Fruit fly (Drosophila melanogaster) whole organism, embryonic: ENCODE measurements around the gene SsRbeta.

Experiments
- Asciz ChIP-seq: fragments of 200-800 bp; sonication (Bioruptor generic); optimal IDR thresholded peaks from 2 replicates; lab custom pipeline; 2017; ENCODE audit warnings: missing biosample characterization, mild to moderate bottlenecking, missing genetic modification characterization, missing genetic modification reagents
- Atf3 ChIP-seq: fragments of 200-800 bp; sonication (Bioruptor generic); optimal IDR thresholded peaks from 3 replicates; lab custom pipeline; 2016; ENCODE audit warnings: missing biosample characterization, missing genetic modification characterization
- BtbVII ChIP-seq: fragments of 200-800 bp; sonication (Bioruptor generic); optimal IDR thresholded peaks from 3 replicates; lab custom pipeline; 2017; ENCODE audit warnings: missing biosample characterization, mild to moderate bottlenecking, missing genetic modification characterization
- C15 ChIP-seq: fragments of 200-800 bp; sonication (Bioruptor generic); IDR thresholded peaks from 3 replicates; pipeline ENCODE4 v1.3.6; 2022; ENCODE audit warnings: missing biosample characterization, missing genetic modification characterization
- CG10147 ChIP-seq: fragments of 200-800 bp; sonication (Bioruptor generic); optimal IDR thresholded peaks from 2 replicates; lab custom pipeline; 2019; ENCODE audit warnings: missing biosample characterization, mild to moderate bottlenecking, missing genetic modification characterization, moderate library complexity
- CG10267 ChIP-seq: fragments of 200-800 bp; sonication (Bioruptor generic); optimal IDR thresholded peaks from 2 replicates; lab custom pipeline; 2018; ENCODE audit warnings: missing biosample characterization, mild to moderate bottlenecking, missing genetic modification characterization, moderate library complexity
- CG11695 ChIP-seq: fragments of 200-800 bp; sonication (Bioruptor generic); IDR thresholded peaks from 3 replicates; pipeline ENCODE4 v1.3.6; 2022; ENCODE audit warnings: missing biosample characterization, missing genetic modification characterization
- CG14441 ChIP-seq: fragments of 200-800 bp; sonication (Bioruptor generic); IDR thresholded peaks from 2 replicates; pipeline ENCODE4 v1.3.6; 2022; ENCODE audit warnings: missing biosample characterization, missing genetic modification characterization
- CG15011 ChIP-seq: fragments of 200-800 bp; sonication (Bioruptor generic); optimal IDR thresholded peaks from 3 replicates; lab custom pipeline; 2018; ENCODE audit warnings: missing biosample characterization, mild to moderate bottlenecking, missing genetic modification characterization
- CG1647 ChIP-seq: fragments of 200-800 bp; sonication (Bioruptor generic); optimal IDR thresholded peaks from 3 replicates; lab custom pipeline; 2016; ENCODE audit warnings: missing biosample characterization, missing genetic modification characterization
- CG17361 ChIP-seq: fragments of 200-800 bp; sonication (Bioruptor generic); IDR thresholded peaks from 3 replicates; pipeline ENCODE4 v1.3.6; 2022; ENCODE audit warnings: missing biosample characterization, missing genetic modification characterization
- CG17802 ChIP-seq: fragments of 200-800 bp; sonication (Bioruptor generic); optimal IDR thresholded peaks from 2 replicates; lab custom pipeline; 2018; ENCODE audit warnings: missing biosample characterization, mild to moderate bottlenecking, missing genetic modification characterization, moderate library complexity
- CG2129 ChIP-seq: fragments of 200-800 bp; sonication (Bioruptor generic); IDR thresholded peaks from 2 replicates; pipeline ENCODE4 v1.3.6; 2022; ENCODE audit warnings: missing biosample characterization, missing genetic modification characterization; ENCODE audit not compliant: partially characterized antibody
- CG34422 ChIP-seq: fragments of 200-800 bp; sonication (Bioruptor generic); IDR thresholded peaks from 3 replicates; pipeline ENCODE4 v1.3.6; 2022; ENCODE audit warnings: missing biosample characterization, missing genetic modification characterization
- CG4360 ChIP-seq: fragments of 200-800 bp; sonication (Bioruptor generic); IDR thresholded peaks from 2 replicates; pipeline ENCODE4 v1.3.6; 2022; ENCODE audit warnings: missing biosample characterization, missing genetic modification characterization
- CG6175 ChIP-seq: fragments of 200-800 bp; sonication (Bioruptor generic); IDR thresholded peaks from 3 replicates; pipeline ENCODE4 v1.3.6; 2022; ENCODE audit warnings: missing biosample characterization, missing genetic modification characterization
- CG7963 ChIP-seq: fragments of 200-800 bp; sonication (Bioruptor generic); IDR thresholded peaks from 3 replicates; pipeline ENCODE4 v1.3.6; 2022; ENCODE audit warnings: missing biosample characterization, missing genetic modification characterization; ENCODE audit not compliant: partially characterized antibody
- CG9437 ChIP-seq: fragments of 200-800 bp; sonication (Bioruptor generic); optimal IDR thresholded peaks from 2 replicates; lab custom pipeline; 2018; ENCODE audit warnings: missing biosample characterization, mild to moderate bottlenecking, missing genetic modification characterization
- CG9609 ChIP-seq: fragments of 200-800 bp; sonication (Bioruptor generic); optimal IDR thresholded peaks from 3 replicates; lab custom pipeline; 2016; ENCODE audit warnings: missing biosample characterization, missing genetic modification characterization
- CG9817 ChIP-seq: fragments of 200-800 bp; sonication (Bioruptor generic); optimal IDR thresholded peaks from 2 replicates; lab custom pipeline; 2018; ENCODE audit warnings: missing biosample characterization, mild to moderate bottlenecking, missing genetic modification characterization, moderate library complexity
- CrebB ChIP-seq: fragments of 200-800 bp; sonication (Bioruptor generic); optimal IDR thresholded peaks from 3 replicates; lab custom pipeline; 2018; ENCODE audit warnings: missing biosample characterization, mild to moderate bottlenecking, missing genetic modification characterization
- Doc3 ChIP-seq: fragments of 200-800 bp; sonication (Bioruptor generic); IDR thresholded peaks from 3 replicates; pipeline ENCODE4 v1.3.6; 2022; ENCODE audit warnings: missing biosample characterization, missing genetic modification characterization; ENCODE audit not compliant: partially characterized antibody
- E2f1 ChIP-seq: fragments of 200-800 bp; sonication (Bioruptor generic); IDR thresholded peaks from 2 replicates; pipeline ENCODE4 v1.3.6; 2022; ENCODE audit warnings: missing biosample characterization, missing genetic modification characterization
- Elba2 ChIP-seq: fragments of 200-800 bp; sonication (Bioruptor generic); optimal IDR thresholded peaks from 3 replicates; lab custom pipeline; 2016; ENCODE audit warnings: missing biosample characterization, missing genetic modification characterization
- Fer1 ChIP-seq: fragments of 200-800 bp; sonication (Bioruptor generic); optimal IDR thresholded peaks from 2 replicates; lab custom pipeline; 2017; ENCODE audit warnings: missing biosample characterization, mild to moderate bottlenecking, missing genetic modification characterization
- Gsc ChIP-seq: fragments of 200-800 bp; sonication (Bioruptor generic); IDR thresholded peaks from 2 replicates; pipeline ENCODE4 v1.3.6; 2022; ENCODE audit warnings: missing biosample characterization, missing genetic modification characterization
- H15 ChIP-seq: fragments of 200-800 bp; sonication (Bioruptor generic); IDR thresholded peaks from 3 replicates; pipeline ENCODE4 v1.3.6; 2022; ENCODE audit warnings: missing biosample characterization, missing genetic modification characterization
- Lpt ChIP-seq: fragments of >200 bp; optimal IDR thresholded peaks from 2 replicates; lab custom pipeline; 2018; ENCODE audit warnings: missing biosample characterization, missing genetic modification characterization
- NFAT ChIP-seq: fragments of 200-800 bp; sonication (Bioruptor generic); IDR thresholded peaks from 2 replicates; pipeline ENCODE4 v1.3.6; 2022; ENCODE audit warnings: missing biosample characterization, missing genetic modification characterization
- Opbp ChIP-seq: fragments of 200-800 bp; sonication (Bioruptor generic); IDR thresholded peaks from 3 replicates; pipeline ENCODE4 v1.3.6; 2022; ENCODE audit warnings: missing biosample characterization, missing genetic modification characterization; ENCODE audit not compliant: partially characterized antibody
- Optix ChIP-seq: fragments of 200-800 bp; sonication (Bioruptor generic); IDR thresholded peaks from 3 replicates; pipeline ENCODE4 v1.3.6; 2022; ENCODE audit warnings: missing biosample characterization, missing genetic modification characterization
- Poxn ChIP-seq: fragments of 200-800 bp; sonication (Bioruptor generic); IDR thresholded peaks from 2 replicates; pipeline ENCODE4 v1.3.6; 2022; ENCODE audit warnings: missing biosample characterization, missing genetic modification characterization
- Scr ChIP-seq: fragments of 200-800 bp; sonication (Bioruptor generic); IDR thresholded peaks from 2 replicates; pipeline ENCODE4 v1.3.6; 2022; ENCODE audit warnings: missing biosample characterization, missing genetic modification characterization; ENCODE audit not compliant: partially characterized antibody
- Stat92E ChIP-seq, 3 experiments: fragments of >200 bp in 2 of 3; fragments of 200-800 bp in 1 of 3; sonication (Bioruptor generic) in 1 of 3; optimal IDR thresholded peaks; 2 replicates each; lab custom pipeline; 2017 to 2019; ENCODE audit warnings: missing biosample characterization in 3 of 3, missing genetic modification characterization in 3 of 3, mild to moderate bottlenecking in 1 of 3, moderate library complexity in 1 of 3
- Trl ChIP-seq, 3 experiments: fragments of >200 bp in 2 of 3; fragments of 200-800 bp in 1 of 3; sonication (Bioruptor generic) in 1 of 3; optimal IDR thresholded peaks; 2 replicates in 1 of 3; 3 replicates in 2 of 3; lab custom pipeline; 2016 to 2017; ENCODE audit warnings: missing biosample characterization in 1 of 3, missing genetic modification characterization in 1 of 3
- ab ChIP-seq: fragments of 200-800 bp; sonication (Bioruptor generic); optimal IDR thresholded peaks from 2 replicates; lab custom pipeline; 2016; ENCODE audit warnings: missing biosample characterization, missing genetic modification characterization
- bcd ChIP-seq: fragments of 200-800 bp; sonication (Bioruptor generic); optimal IDR thresholded peaks from 2 replicates; lab custom pipeline; 2017; ENCODE audit warnings: missing biosample characterization, mild to moderate bottlenecking, missing genetic modification characterization
- disco-r ChIP-seq: fragments of 200-800 bp; sonication (Bioruptor generic); optimal IDR thresholded peaks from 2 replicates; lab custom pipeline; 2016; ENCODE audit warnings: missing biosample characterization, missing genetic modification characterization
- fd102C ChIP-seq: fragments of 200-800 bp; sonication (Bioruptor generic); optimal IDR thresholded peaks from 2 replicates; lab custom pipeline; 2018; ENCODE audit warnings: missing biosample characterization, mild to moderate bottlenecking, missing genetic modification characterization, moderate library complexity
- mld ChIP-seq: fragments of 200-800 bp; sonication (Bioruptor generic); IDR thresholded peaks from 3 replicates; pipeline ENCODE4 v1.3.6; 2022; ENCODE audit warnings: missing biosample characterization, missing genetic modification characterization; ENCODE audit not compliant: partially characterized antibody
- sc ChIP-seq, 3 experiments: fragments of >200 bp in 2 of 3; fragments of 200-800 bp in 1 of 3; sonication (Bioruptor generic) in 1 of 3; optimal IDR thresholded peaks; 2 replicates in 2 of 3; 3 replicates in 1 of 3; lab custom pipeline; 2017; ENCODE audit warnings: mild to moderate bottlenecking in 1 of 3, missing biosample characterization in 1 of 3, missing genetic modification characterization in 1 of 3, missing genetic modification reagents in 1 of 3
- scrt ChIP-seq: fragments of 200-800 bp; sonication (Bioruptor generic); optimal IDR thresholded peaks from 2 replicates; lab custom pipeline; 2018; ENCODE audit warnings: missing biosample characterization, mild to moderate bottlenecking, missing genetic modification characterization, moderate library complexity
- slp2 ChIP-seq: fragments of 200-800 bp; sonication (Bioruptor generic); optimal IDR thresholded peaks from 2 replicates; lab custom pipeline; 2016; ENCODE audit warnings: missing biosample characterization, missing genetic modification characterization
- sob ChIP-seq: fragments of 200-800 bp; sonication (Bioruptor generic); IDR thresholded peaks from 2 replicates; pipeline ENCODE4 v1.3.6; 2022; ENCODE audit warnings: missing biosample characterization, missing genetic modification characterization
- stc ChIP-seq: fragments of 200-800 bp; sonication (Bioruptor generic); IDR thresholded peaks from 2 replicates; pipeline ENCODE4 v1.3.6; 2022; ENCODE audit warnings: missing biosample characterization, missing genetic modification characterization
- tup ChIP-seq: fragments of 200-800 bp; sonication (Bioruptor generic); optimal IDR thresholded peaks from 2 replicates; lab custom pipeline; 2016; ENCODE audit warnings: missing biosample characterization, mild to moderate bottlenecking, missing genetic modification characterization, moderate library complexity
- twi ChIP-seq: fragments of 200-800 bp; optimal IDR thresholded peaks from 2 replicates; lab custom pipeline; 2019; ENCODE audit warnings: missing biosample characterization, mild to moderate bottlenecking, missing genetic modification characterization, moderate library complexity
- yki ChIP-seq: fragments of >200 bp; optimal IDR thresholded peaks from 3 replicates; lab custom pipeline; 2018
- z ChIP-seq: fragments of 200-800 bp; sonication (Bioruptor generic); IDR thresholded peaks from 3 replicates; pipeline ENCODE4 v1.3.6; 2022; ENCODE audit warnings: missing biosample characterization, missing genetic modification characterization

Gene SsRbeta

DNA sequence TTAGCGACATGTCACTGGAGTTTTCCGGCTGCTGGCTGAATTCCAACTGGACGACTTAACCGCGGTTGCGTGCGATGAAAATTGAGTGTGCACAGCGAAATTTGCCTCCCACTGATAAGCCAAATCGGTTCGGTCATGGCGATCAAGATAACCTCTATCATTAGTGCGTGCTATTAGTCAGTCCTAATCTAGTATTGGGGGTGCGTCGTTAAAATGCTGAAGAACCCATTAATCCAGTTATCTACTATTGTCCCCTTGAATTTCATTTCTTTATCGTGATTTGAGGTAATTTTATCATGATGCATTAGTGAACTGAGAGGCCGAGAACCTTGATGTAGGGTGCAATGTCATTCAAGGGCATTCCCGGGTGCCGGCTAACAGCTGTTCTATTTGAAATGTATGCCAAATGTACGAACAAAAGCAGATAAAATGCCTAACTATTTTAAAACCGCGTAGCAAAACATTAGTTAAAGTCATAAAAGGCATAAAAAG is 890 bp upstream of the SsRbeta start, which contains the start of gene Pgm1 (continued):
- peak; percentile 89 for TF ChIP-seq CrebB
- TF ChIP-seq tup (GFP tag; lab: Kevin White, UChicago), result peak; percentile 74
- no peak for TF ChIP-seq CG4360 (GFP tag; lab: Robert Waterston, UW)
- no peak for TF ChIP-seq Doc3 (GFP tag; lab: Robert Waterston, UW)
- peak; percentile 71 for TF ChIP-seq CG17361 (GFP tag; lab: Robert Waterston, UW)
- TF ChIP-seq scrt (GFP tag; lab: Kevin White, UChicago), result peak; percentile 80
- TF ChIP-seq yki (lab: Kevin White, UChicago), result no peak
- peak; percentile 38 for TF ChIP-seq fd102C (GFP tag; lab: Kevin White, UChicago)
- TF ChIP-seq twi (tag; lab: Kevin White, UChicago), result no peak
- peak; percentile 74 for TF ChIP-seq Atf3 (GFP tag; lab: Kevin White, UChicago)
- TF ChIP-seq CG6175, result peak; percentile 42; the same call in 2 of the 3 replicates
- TF ChIP-seq CG9609 (GFP tag; lab: Kevin White, UChicago), result peak; percentile 89
- peak; percentile 78 for TF ChIP-seq CG14441
- TF ChIP-seq bcd (GFP tag; lab: Kevin White, UChicago), result no peak
- peak; percentile 41 for TF ChIP-seq CG9437
- no peak for TF ChIP-seq CG15011 (GFP tag; lab: Kevin White, UChicago)
- TF ChIP-seq sc (optimal IDR thresholded peaks at IDR 0.05; lab: Kevin White, UChicago), result no peak
- peak; percentile 50 for TF ChIP-seq sc (GFP tag; optimal IDR thresholded peaks at IDR 0.05; lab: Kevin White, UChicago)
- TF ChIP-seq ab (GFP tag; lab: Kevin White, UChicago), result peak; percentile 79
- peak; percentile 25 for TF ChIP-seq Elba2
- TF ChIP-seq CG1647 (GFP tag; lab: Kevin White, UChicago), result peak; percentile 61
- no peak; the same call in 2 of the 3 replicates for TF ChIP-seq C15
- TF ChIP-seq mld (GFP tag; lab: Robert Waterston, UW), result no peak
- TF ChIP-seq NFAT (GFP tag; lab: Robert Waterston, UW), result peak; percentile 76
- TF ChIP-seq Asciz (GFP tag; lab: Kevin White, UChicago), result no peak
- TF ChIP-seq CG10267 (tag; lab: Kevin White, UChicago), result peak; percentile 70
- no peak for TF ChIP-seq Trl (optimal IDR thresholded peaks at IDR 0.05; lab: Kevin White, UChicago)
- peak; percentile 94 for TF ChIP-seq Trl (GFP tag; optimal IDR thresholded peaks at IDR 0.05; lab: Kevin White, UChicago)
- no peak for TF ChIP-seq Poxn (GFP tag; lab: Robert Waterston, UW)
- peak; percentile 61 for TF ChIP-seq CG34422 (GFP tag; lab: Robert Waterston, UW)
- TF ChIP-seq Optix (GFP tag; lab: Robert Waterston, UW), result peak; percentile 83
- peak; percentile 89 for TF ChIP-seq Fer1 (GFP tag; lab: Kevin White, UChicago)
- TF ChIP-seq CG11695 (GFP tag; lab: Robert Waterston, UW), result peak; percentile 68
- TF ChIP-seq BtbVII (GFP tag; lab: Kevin White, UChicago), result peak; percentile 77
- peak; percentile 72 for TF ChIP-seq stc (GFP tag; lab: Robert Waterston, UW)
- TF ChIP-seq Gsc, result peak; percentile 54; the same call in 1 of the 2 replicates
- no peak for TF ChIP-seq Scr (GFP tag; lab: Robert Waterston, UW)
- peak; percentile 90 for TF ChIP-seq disco-r
- TF ChIP-seq H15 (GFP tag; lab: Robert Waterston, UW), result peak; percentile 48; the same call in 1 of the 3 replicates
- 0 out of 3 replicates have a peak, but pooled peaks have one; percentile 23 for TF ChIP-seq z
- TF ChIP-seq CG7963 (GFP tag; lab: Robert Waterston, UW), result no peak
- TF ChIP-seq E2f1, result peak; percentile 74
- peak; percentile 59; the same call in 1 of the 2 replicates for TF ChIP-seq sob (GFP tag; lab: Robert Waterston, UW)
- no peak for TF ChIP-seq Lpt (GFP tag; lab: Kevin White, UChicago)
- peak; percentile 80 for TF ChIP-seq CG9817 (tag; lab: Kevin White, UChicago)
- peak; percentile 88 for TF ChIP-seq slp2 (GFP tag; lab: Kevin White, UChicago)
- TF ChIP-seq CG2129 (GFP tag; lab: Robert Waterston, UW), result no peak
- peak; percentile 79 for TF ChIP-seq CG10147 (GFP tag; lab: Kevin White, UChicago)
- TF ChIP-seq Opbp (GFP tag; lab: Robert Waterston, UW), result no peak
- TF ChIP-seq Stat92E (GFP tag; optimal IDR thresholded peaks at IDR 0.05; lab: Kevin White, UChicago), result peak in 1 of 3 experiments; percentile 87
- TF ChIP-seq CG17802 (tag; lab: Kevin White, UChicago), result peak; percentile 33
